Fruit fly (Drosophila melanogaster): ENCODE data around the gene CG43902.

DNA sequence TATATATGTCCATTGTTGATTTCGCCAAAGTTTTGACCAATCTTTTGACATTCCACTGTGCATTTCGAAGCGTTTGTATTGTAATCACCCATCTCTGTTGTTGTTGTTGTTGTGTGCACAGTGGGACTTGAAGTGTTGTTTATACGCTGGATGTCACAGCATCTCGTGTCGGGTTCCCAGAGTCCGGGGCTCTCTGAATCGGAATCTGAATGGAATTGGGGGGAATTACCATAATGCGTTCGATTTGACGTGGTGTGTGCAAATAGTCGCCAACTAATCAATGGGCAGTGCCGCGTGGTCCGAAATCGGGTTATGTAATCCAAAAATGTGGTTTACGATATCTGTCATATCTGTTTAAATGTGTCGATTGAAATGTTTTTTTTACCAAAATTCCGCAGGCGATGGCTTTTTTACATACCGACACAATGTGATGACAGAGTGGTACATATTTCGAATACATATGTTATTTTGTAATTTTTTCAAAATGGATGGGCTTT lies 75.8 kb downstream of the CG43902 start:
- TF ChIP-seq CG8478 (optimal IDR thresholded peaks at IDR 0.05) (no peak), CTCF (optimal IDR thresholded peaks at IDR 0.05) (no peak)

Data from S2 (cell line).